Fruit fly (Drosophila melanogaster): Measurements from ENCODE around the gene CG14369.

DNA sequence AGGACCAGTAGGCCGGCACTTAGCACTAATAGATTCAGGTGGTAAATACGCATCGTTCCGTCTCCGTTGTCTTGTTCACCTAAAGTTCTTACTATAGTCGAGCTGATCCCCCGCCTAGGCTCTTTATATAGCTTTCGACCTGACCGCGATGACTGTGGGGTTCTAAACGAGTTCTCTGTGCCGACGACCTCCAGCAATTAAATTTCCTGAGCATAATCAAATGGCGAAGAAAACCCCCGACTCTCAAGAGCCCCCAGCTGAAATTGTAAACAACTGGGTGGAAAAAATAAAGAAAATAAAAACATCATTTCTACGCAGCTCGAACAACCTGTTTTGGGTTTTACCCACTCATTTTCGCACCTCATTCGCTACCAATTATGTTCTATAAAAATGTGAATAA is 16.7 kb upstream of the CG14369 start, which contains the start of gene CG9759:
- TF ChIP-seq Gug (GFP tag; IDR thresholded peaks at IDR 0.05) (no peak), OdsH (GFP tag; optimal IDR thresholded peaks at IDR 0.05) (no peak)
